Fruit fly (Drosophila melanogaster): ENCODE data around the gene CG9967.

Gene CG9967

DNA sequence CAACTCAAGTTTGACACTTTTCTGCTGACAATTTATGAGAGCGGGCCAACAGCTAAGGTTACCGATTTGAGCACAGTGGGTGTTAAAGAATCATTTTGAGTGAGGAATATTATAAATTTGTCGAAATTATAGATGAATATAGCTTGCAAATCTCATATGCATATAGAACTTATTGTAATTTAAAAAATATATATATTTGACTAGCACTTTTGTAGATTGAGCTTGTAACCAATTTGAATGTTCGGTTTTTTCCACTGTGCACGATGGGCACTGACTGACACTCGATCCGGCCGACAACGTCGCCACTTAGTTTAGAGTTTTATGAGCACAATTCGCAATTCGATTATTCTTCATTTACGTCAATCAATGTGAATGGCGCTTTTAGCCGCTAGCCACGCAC, 41.3 kb upstream of the CG9967 start (continued):
- peak; percentile 21; the same call in 1 of the 3 replicates for TF ChIP-seq CG11695 (GFP tag; IDR thresholded peaks at IDR 0.05)
- TF ChIP-seq oc (tag; optimal IDR thresholded peaks at IDR 0.05) = no peak
- TF ChIP-seq CG13894 (tag; optimal IDR thresholded peaks at IDR 0.05) = no peak
- no peak for TF ChIP-seq dpn (GFP tag; optimal IDR thresholded peaks at IDR 0.05)
- no peak for TF ChIP-seq CG7372 (GFP tag; IDR thresholded peaks at IDR 0.05)
- TF ChIP-seq abd-A (tag; optimal IDR thresholded peaks at IDR 0.05) = no peak
- peak; percentile 23 for TF ChIP-seq CG8388 (GFP tag; optimal IDR thresholded peaks at IDR 0.05)
- no peak for TF ChIP-seq caup (GFP tag; optimal IDR thresholded peaks at IDR 0.05; ENCODE audit: severe bottlenecking)
- TF ChIP-seq cg (GFP tag; optimal IDR thresholded peaks at IDR 0.05) = no peak
- peak; percentile 11; the same call in 1 of the 2 replicates for TF ChIP-seq CG10366 (GFP tag; IDR thresholded peaks at IDR 0.05)
- TF ChIP-seq CG3847 (GFP tag; IDR thresholded peaks at IDR 0.05) = no peak
- no peak for TF ChIP-seq ken (GFP tag; IDR thresholded peaks at IDR 0.05)
- TF ChIP-seq sna (GFP tag; IDR thresholded peaks at IDR 0.05; ENCODE audit: partially characterized antibody) = no peak
- TF ChIP-seq Dfd (GFP tag; optimal IDR thresholded peaks at IDR 0.05) = no peak
- TF ChIP-seq CG32767 (GFP tag; IDR thresholded peaks at IDR 0.05) = no peak
- no peak for TF ChIP-seq ro (GFP tag; IDR thresholded peaks at IDR 0.05)
- no peak for TF ChIP-seq wek (GFP tag; optimal IDR thresholded peaks at IDR 0.05)
- no peak for TF ChIP-seq Poxn (GFP tag; IDR thresholded peaks at IDR 0.05)
- TF ChIP-seq Deaf1 (tag; optimal IDR thresholded peaks at IDR 0.05) = no peak
- no peak for TF ChIP-seq Trl (optimal IDR thresholded peaks at IDR 0.05)
- TF ChIP-seq Trl (GFP tag; optimal IDR thresholded peaks at IDR 0.05) = no peak
- no peak for TF ChIP-seq Jarid2 (GFP tag; optimal IDR thresholded peaks at IDR 0.05)
- TF ChIP-seq H2.0 (GFP tag; IDR thresholded peaks at IDR 0.05) = no peak
- peak; percentile 45 for TF ChIP-seq CG11504 (tag; optimal IDR thresholded peaks at IDR 0.05)
- no peak for TF ChIP-seq CG10431 (GFP tag; optimal IDR thresholded peaks at IDR 0.05)
- no peak for TF ChIP-seq CG2889 (GFP tag; IDR thresholded peaks at IDR 0.05)
- no peak for TF ChIP-seq shn (GFP tag; optimal IDR thresholded peaks at IDR 0.05)
- TF ChIP-seq Ada2b (GFP tag; IDR thresholded peaks at IDR 0.05) = 0 out of 2 replicates have a peak, but pooled peaks have one; percentile 5
- no peak for TF ChIP-seq Lim3 (GFP tag; IDR thresholded peaks at IDR 0.05)
- no peak for TF ChIP-seq CG8478 (optimal IDR thresholded peaks at IDR 0.05)
- TF ChIP-seq zfh2 (GFP tag; optimal IDR thresholded peaks at IDR 0.05) = no peak
- TF ChIP-seq row (GFP tag; IDR thresholded peaks at IDR 0.05) = peak; percentile 37; the same call in 1 of the 3 replicates
- TF ChIP-seq H15 (GFP tag; IDR thresholded peaks at IDR 0.05) = no peak
- no peak for TF ChIP-seq CG13287 (GFP tag; IDR thresholded peaks at IDR 0.05; ENCODE audit: partially characterized antibody)
- TF ChIP-seq CG11093 (GFP tag; IDR thresholded peaks at IDR 0.05) = no peak
- no peak for TF ChIP-seq Sry-β (GFP tag; optimal IDR thresholded peaks at IDR 0.05)
- no peak for TF ChIP-seq CG4707 (GFP tag; optimal IDR thresholded peaks at IDR 0.05)
- TF ChIP-seq CG2712 (tag; optimal IDR thresholded peaks at IDR 0.05) = peak; percentile 12
- no peak for TF ChIP-seq p53 (GFP tag; optimal IDR thresholded peaks at IDR 0.05)
- TF ChIP-seq sima (GFP tag; optimal IDR thresholded peaks at IDR 0.05) = no peak
- peak; percentile 24 for TF ChIP-seq Oli (tag; optimal IDR thresholded peaks at IDR 0.05)
- TF ChIP-seq wdn (GFP tag; IDR thresholded peaks at IDR 0.05) = 0 out of 2 replicates have a peak, but pooled peaks have one; percentile 33
- peak; percentile 19 for TF ChIP-seq grau (tag; optimal IDR thresholded peaks at IDR 0.05)
- TF ChIP-seq ind (GFP tag; optimal IDR thresholded peaks at IDR 0.05) = no peak
- no peak for TF ChIP-seq Nf-YC (tag; optimal IDR thresholded peaks at IDR 0.05)
- TF ChIP-seq CG12104 (GFP tag; optimal IDR thresholded peaks at IDR 0.05) = no peak
- TF ChIP-seq CG5180 (GFP tag; optimal IDR thresholded peaks at IDR 0.05) = no peak
- TF ChIP-seq unpg (GFP tag; optimal IDR thresholded peaks at IDR 0.05) = peak; percentile 27
- no peak for TF ChIP-seq pfk (GFP tag; optimal IDR thresholded peaks at IDR 0.05)
- no peak for TF ChIP-seq inv (GFP tag; IDR thresholded peaks at IDR 0.05; ENCODE audit: partially characterized antibody)
- no peak for TF ChIP-seq danr (GFP tag; IDR thresholded peaks at IDR 0.05)
- no peak for TF ChIP-seq Dp (GFP tag; optimal IDR thresholded peaks at IDR 0.05)
